Worm (Caenorhabditis elegans) whole organism, L3 larva: ENCODE measurements around the gene C14A6.3.

Source experiments
- ceh-82 ChIP-seq: fragments of 150-350 bp; optimal IDR thresholded peaks from 2 replicates; lab custom pipeline; 2014; ENCODE audit warnings: missing biosample characterization, missing genetic modification characterization
- egl-27 ChIP-seq: sonication (generic microtip); optimal IDR thresholded peaks from 4 replicates; lab custom pipeline; 2017; ENCODE audit warnings: missing biosample characterization, missing genetic modification reagents, missing genetic modification characterization
- elt-1 ChIP-seq: fragments of 150-350 bp; optimal IDR thresholded peaks from 2 replicates; lab custom pipeline; 2014; ENCODE audit warnings: missing biosample characterization, missing genetic modification characterization
- lin-39 ChIP-seq: fragments of 150-350 bp; optimal IDR thresholded peaks from 2 replicates; lab custom pipeline; 2018; ENCODE audit warnings: missing biosample characterization, missing genetic modification reagents, missing genetic modification characterization
- nhr-76 ChIP-seq: fragments of 150-350 bp; sonication (generic microtip); optimal IDR thresholded peaks from 5 replicates; lab custom pipeline; 2014; ENCODE audit warnings: missing biosample characterization, missing genetic modification characterization
- sea-2 ChIP-seq: fragments of 150-350 bp; sonication (generic microtip); optimal IDR thresholded peaks from 4 replicates; lab custom pipeline; 2014; ENCODE audit warnings: missing biosample characterization, missing genetic modification reagents, missing genetic modification characterization
- skn-1 ChIP-seq: fragments of 150-350 bp; optimal IDR thresholded peaks from 2 replicates; lab custom pipeline; 2014; ENCODE audit warnings: missing biosample characterization, missing genetic modification characterization
- unc-62 ChIP-seq: fragments of 150-350 bp; sonication (generic microtip); optimal IDR thresholded peaks from 4 replicates; lab custom pipeline; 2014; ENCODE audit warnings: missing biosample characterization, missing genetic modification reagents, missing genetic modification characterization
- ztf-4 ChIP-seq: fragments of 150-350 bp; optimal IDR thresholded peaks from 2 replicates; lab custom pipeline; 2014; ENCODE audit warnings: missing biosample characterization, missing genetic modification characterization

DNA sequence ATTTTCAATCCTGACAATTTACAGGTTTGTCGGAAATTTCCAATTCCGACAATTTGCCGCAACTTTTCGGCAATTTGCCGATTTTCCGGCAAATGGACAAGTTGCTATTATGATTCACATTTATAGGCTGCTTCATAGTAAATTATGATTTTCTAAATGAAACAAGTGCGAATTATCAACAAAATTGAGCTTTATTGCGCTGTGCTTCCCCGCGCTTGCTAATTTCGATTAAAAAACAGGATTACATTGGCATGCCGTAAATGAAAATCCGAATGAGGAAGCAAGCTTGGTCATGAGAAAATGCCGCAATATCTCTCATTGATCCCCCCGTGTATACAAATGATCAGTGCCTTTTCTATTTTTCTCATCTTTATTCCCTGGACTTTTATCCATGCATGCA, 7.5 kb upstream of the C14A6.3 start, which contains the start of gene Y37H2A.10:
- TF ChIP-seq egl-27 (tag; lab: Kevin White, UChicago), result no peak
- TF ChIP-seq nhr-76, result no peak
- TF ChIP-seq sea-2, result no peak
- no peak for TF ChIP-seq skn-1 (tag; lab: Kevin White, UChicago)
- no peak for TF ChIP-seq lin-39 (tag; lab: Kevin White, UChicago)
- TF ChIP-seq unc-62 (GFP tag; lab: Kevin White, UChicago), result no peak
- TF ChIP-seq elt-1 (tag; lab: Kevin White, UChicago), result no peak
- no peak for TF ChIP-seq ztf-4 (tag; lab: Kevin White, UChicago)
- no peak for TF ChIP-seq ceh-82 (tag; lab: Kevin White, UChicago)
